Worm (Caenorhabditis elegans) whole organism, late embryonic: ENCODE results near the gene sptl-3.

Source experiments
- ceh-2 ChIP-seq: sonication (generic microtip); optimal IDR thresholded peaks from 2 replicates; lab custom pipeline; 2016; ENCODE audit warnings: missing genotype, missing genetic modification characterization, missing compliant biosample characterization
- ceh-9 ChIP-seq: sonication (generic microtip); optimal IDR thresholded peaks from 2 replicates; lab custom pipeline; 2016; ENCODE audit warnings: mild to moderate bottlenecking, missing genetic modification characterization, inconsistent platforms, missing compliant biosample characterization
- nfya-1 ChIP-seq: sonication (generic microtip); optimal IDR thresholded peaks from 2 replicates; lab custom pipeline; 2017; ENCODE audit warnings: missing genetic modification characterization, mild to moderate bottlenecking, missing compliant biosample characterization, antibody characterized with exemption, moderate library complexity
- pha-2 ChIP-seq: sonication (generic microtip); optimal IDR thresholded peaks from 2 replicates; lab custom pipeline; 2017; ENCODE audit warnings: mild to moderate bottlenecking, missing genetic modification characterization, missing compliant biosample characterization

- no peak for TF ChIP-seq ceh-9
- TF ChIP-seq nfya-1 (tag; lab: Kevin White, UChicago): no peak
- TF ChIP-seq ceh-2 (tag; lab: Kevin White, UChicago): no peak
- TF ChIP-seq pha-2 (tag; lab: Kevin White, UChicago): no peak
Observed at ce11 chrV:13856376-13856775, 36.7 kb upstream of the sptl-3 start, which contains the start of gene srx-134.
